Fruit fly (Drosophila melanogaster) whole organism, wandering third instar larva: ENCODE measurements around the gene Marcal1.
A peak's percentile ranks its signal among the peaks of the same experiment; 100 is the strongest.

Source experiments
- CG32264 ChIP-seq: fragments of 200-800 bp; sonication (Bioruptor generic); optimal IDR thresholded peaks from 2 replicates; lab custom pipeline; 2016; ENCODE audit warnings: missing biosample characterization, missing genetic modification characterization
- Dif ChIP-seq: fragments of 200-275, 200-300 bp; sonication (Bioruptor generic); optimal IDR thresholded peaks from 2 replicates; lab custom pipeline; 2018; ENCODE audit warnings: missing biosample characterization, missing genetic modification characterization; ENCODE audit not compliant: partially characterized antibody
- OdsH ChIP-seq: fragments of 200-800 bp; sonication (Bioruptor generic); optimal IDR thresholded peaks from 2 replicates; lab custom pipeline; 2016; ENCODE audit warnings: missing biosample characterization, mild to moderate bottlenecking, missing genetic modification characterization
- Rel ChIP-seq, 2 experiments: fragments of 200-800 bp; sonication (Bioruptor generic) in 1 of 2; optimal IDR thresholded peaks; 2 replicates in 1 of 2; 3 replicates in 1 of 2; lab custom pipeline; 2016 to 2019; ENCODE audit warnings: mild to moderate bottlenecking in 2 of 2, missing biosample characterization in 2 of 2, missing genetic modification characterization in 2 of 2, moderate library complexity in 1 of 2
- Vsx2 ChIP-seq: fragments of 200-300, 225-300 bp; sonication (Bioruptor generic); optimal IDR thresholded peaks from 2 replicates; lab custom pipeline; 2018; ENCODE audit warnings: missing biosample characterization, missing genetic modification characterization; ENCODE audit not compliant: partially characterized antibody
- br ChIP-seq: fragments of 200-800 bp; sonication (Bioruptor generic); optimal IDR thresholded peaks from 2 replicates; lab custom pipeline; 2016; ENCODE audit warnings: missing biosample characterization, missing genetic modification characterization
- foxo ChIP-seq, 2 experiments: fragments of 200-800 bp; sonication (Bioruptor generic); optimal IDR thresholded peaks; 2 replicates in 1 of 2; 3 replicates in 1 of 2; lab custom pipeline; 2016 to 2017; ENCODE audit warnings: missing biosample characterization in 2 of 2, missing genetic modification characterization in 2 of 2
- rgr ChIP-seq: fragments of 200-800 bp; sonication (Bioruptor generic); optimal IDR thresholded peaks from 3 replicates; lab custom pipeline; 2016; ENCODE audit warnings: missing biosample characterization, mild to moderate bottlenecking, missing genetic modification characterization

Gene Marcal1

DNA sequence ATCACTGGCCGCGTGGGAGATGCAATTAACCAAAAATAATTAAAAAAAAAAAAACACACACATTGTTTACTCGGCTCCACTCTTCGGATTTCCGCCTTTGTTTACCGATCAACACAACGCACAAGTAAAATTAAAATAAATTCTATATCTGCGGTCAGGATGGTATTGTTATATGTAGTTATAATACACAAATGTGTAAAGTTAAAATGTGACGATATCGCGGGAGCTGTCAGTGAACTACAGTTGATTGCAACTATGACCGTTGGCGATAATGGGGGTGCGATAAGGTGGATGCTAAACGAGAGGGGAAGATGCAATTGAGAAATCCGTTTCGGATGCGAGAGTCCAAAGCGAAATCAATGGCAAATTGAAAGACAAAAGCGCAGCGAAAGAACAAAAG lies 51.0 kb downstream of the Marcal1 start:
- no peak for TF ChIP-seq CG32264 (GFP tag; lab: Kevin White, UChicago)

DNA sequence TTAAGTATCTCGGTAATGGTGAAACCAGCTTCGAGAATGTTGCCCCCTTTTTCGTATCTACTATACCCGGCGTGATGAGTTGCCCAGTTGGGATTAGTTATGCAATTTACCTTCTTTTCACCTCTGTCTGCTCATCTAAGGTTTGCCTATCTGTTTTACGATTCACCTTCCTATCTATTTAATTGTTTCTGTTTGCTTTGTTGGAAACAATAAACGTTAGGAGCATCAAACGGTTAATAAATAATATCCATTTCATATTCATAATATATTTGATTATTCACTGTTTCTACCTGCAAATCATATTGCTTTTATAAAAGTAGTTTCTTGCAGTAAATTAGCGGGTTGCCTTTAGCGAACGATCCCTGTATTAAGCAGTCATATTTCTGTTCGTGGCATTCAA lies 51.9 kb downstream of the Marcal1 start:
- TF ChIP-seq OdsH (GFP tag; lab: Kevin White, UChicago), result peak; percentile 16
- TF ChIP-seq Rel (GFP tag; optimal IDR thresholded peaks at IDR 0.05; lab: Kevin White, UChicago), result no peak
- peak; percentile 15 for TF ChIP-seq Rel (tag; optimal IDR thresholded peaks at IDR 0.05; lab: Kevin White, UChicago)
- peak; percentile 17 for TF ChIP-seq br (GFP tag; lab: Kevin White, UChicago)
- peak in 1 of 2 experiments; percentile 6 for TF ChIP-seq foxo (GFP tag; optimal IDR thresholded peaks at IDR 0.05; lab: Kevin White, UChicago)
- no peak for TF ChIP-seq Dif (GFP tag; lab: Kevin White, UChicago)
- no peak for TF ChIP-seq Vsx2 (GFP tag; lab: Kevin White, UChicago)
- TF ChIP-seq rgr, result peak; percentile 9
- TF ChIP-seq, all 38 proteins: peak for 5
